Worm (Caenorhabditis elegans) whole organism, L4 larva: Measurements from ENCODE around the gene spin-3.

ENCODE experiments used
- D1046.2 ChIP-seq: fragments of 200-800 bp; sonication (Bioruptor generic); IDR thresholded peaks from 2 replicates; pipeline ENCODE4 v1.3.6; 2022; ENCODE audit warnings: missing genetic modification characterization, missing compliant biosample characterization
- F49E8.2 ChIP-seq: sonication (generic microtip); optimal IDR thresholded peaks from 2 replicates; lab custom pipeline; 2016; ENCODE audit warnings: missing compliant biosample characterization, mild to moderate bottlenecking, missing genetic modification characterization, borderline replicate concordance
- T20F7.1 ChIP-seq: fragments of 200-800 bp; sonication (Bioruptor generic); optimal IDR thresholded peaks from 2 replicates; lab custom pipeline; 2018; ENCODE audit warnings: mild to moderate bottlenecking, missing genetic modification characterization, missing compliant biosample characterization
- Y48G9A.11 ChIP-seq: fragments of 200-800 bp; sonication (Bioruptor generic); IDR thresholded peaks from 2 replicates; pipeline ENCODE4 v1.3.6; 2022; ENCODE audit warnings: missing genetic modification reagents, missing genetic modification characterization, missing compliant biosample characterization
- ZK337.2 ChIP-seq: fragments of 200-800 bp; sonication (Bioruptor generic); IDR thresholded peaks from 2 replicates; pipeline ENCODE4 v1.3.6; 2022; ENCODE audit warnings: missing genetic modification reagents, missing genetic modification characterization, missing compliant biosample characterization
- ZK546.5 ChIP-seq, 2 experiments: sonication (generic microtip); optimal IDR thresholded peaks; 2 replicates each; lab custom pipeline; 2017; ENCODE audit warnings: missing biosample characterization in 2 of 2, missing genetic modification characterization in 2 of 2
- aha-1 ChIP-seq: fragments of 150-350 bp; peaks from one replicate; lab custom pipeline; 2014; ENCODE audit warnings: missing biosample characterization, missing genetic modification characterization
- ama-1 ChIP-seq: fragments of 150-350 bp; optimal IDR thresholded peaks from 2 replicates; lab custom pipeline; 2014; ENCODE audit warnings: inconsistent platforms, mixed read lengths
- attf-4 ChIP-seq: sonication (generic microtip); optimal IDR thresholded peaks from 3 replicates; lab custom pipeline; 2017; ENCODE audit warnings: missing biosample characterization, missing genetic modification characterization
- ceh-20 ChIP-seq: fragments of 200-800 bp; sonication (Bioruptor generic); IDR thresholded peaks from 2 replicates; pipeline ENCODE4 v1.3.6; 2022; ENCODE audit warnings: missing genetic modification reagents, missing genetic modification characterization, missing compliant biosample characterization
- ceh-28 ChIP-seq: fragments of 150-350 bp; optimal IDR thresholded peaks from 2 replicates; lab custom pipeline; 2014; ENCODE audit warnings: missing biosample characterization, missing genetic modification reagents, missing genetic modification characterization
- ceh-82 ChIP-seq: sonication (generic microtip); optimal IDR thresholded peaks from 2 replicates; lab custom pipeline; 2017; ENCODE audit warnings: missing biosample characterization, missing genetic modification characterization
- cey-2 ChIP-seq: sonication (generic microtip); optimal IDR thresholded peaks from 3 replicates; lab custom pipeline; 2017; ENCODE audit warnings: missing genetic modification characterization, mild to moderate bottlenecking, missing compliant biosample characterization, antibody characterized with exemption, borderline replicate concordance; ENCODE audit not compliant: insufficient read depth
- ctbp-1 ChIP-seq: fragments of 200-800 bp; sonication (Bioruptor generic); IDR thresholded peaks from 2 replicates; pipeline ENCODE4 v1.3.6; 2022; ENCODE audit warnings: missing genetic modification reagents, missing genetic modification characterization, missing compliant biosample characterization
- daf-19 ChIP-seq: fragments of 200-800 bp; sonication (Bioruptor generic); conservative IDR thresholded peaks from 2 replicates; pipeline ENCODE4 v1.3.6; 2022; ENCODE audit warnings: missing genetic modification characterization, missing compliant biosample characterization
- dve-1 ChIP-seq: sonication (generic microtip); optimal IDR thresholded peaks from 2 replicates; lab custom pipeline; 2017; ENCODE audit warnings: antibody characterized with exemption, mild to moderate bottlenecking, missing genetic modification characterization, missing compliant biosample characterization; ENCODE audit not compliant: insufficient read depth
- egl-27 ChIP-seq: sonication (generic microtip); optimal IDR thresholded peaks from 3 replicates; lab custom pipeline; 2017; ENCODE audit warnings: missing biosample characterization, missing genetic modification reagents, missing genetic modification characterization
- fkh-10 ChIP-seq: fragments of 150-350 bp; optimal IDR thresholded peaks from 2 replicates; lab custom pipeline; 2014; ENCODE audit warnings: missing biosample characterization, missing genetic modification reagents, missing genetic modification characterization
- hlh-30 ChIP-seq: sonication (generic microtip); optimal IDR thresholded peaks from 2 replicates; lab custom pipeline; 2017; ENCODE audit warnings: antibody characterized with exemption, mild to moderate bottlenecking, missing genetic modification characterization, missing compliant biosample characterization; ENCODE audit not compliant: insufficient read depth
- jun-1 ChIP-seq: fragments of 150-350 bp; optimal IDR thresholded peaks from 2 replicates; lab custom pipeline; 2014; ENCODE audit warnings: missing biosample characterization, missing genetic modification reagents, missing genetic modification characterization
- lin-38 ChIP-seq: fragments of 200-800 bp; sonication (Bioruptor generic); IDR thresholded peaks from 2 replicates; pipeline ENCODE4 v1.3.6; 2022; ENCODE audit warnings: missing genetic modification reagents, missing genetic modification characterization, missing compliant biosample characterization
- lir-3 ChIP-seq: sonication (generic microtip); optimal IDR thresholded peaks from 2 replicates; lab custom pipeline; 2016; ENCODE audit warnings: mild to moderate bottlenecking, missing genetic modification characterization, missing compliant biosample characterization
- madf-9 ChIP-seq: fragments of 200-800 bp; sonication (Bioruptor generic); conservative IDR thresholded peaks from 2 replicates; pipeline ENCODE4 v1.3.6; 2022; ENCODE audit warnings: missing genetic modification reagents, missing genetic modification characterization, missing compliant biosample characterization
- mdl-1 ChIP-seq, 2 experiments: fragments of 150-350 bp in 1 of 2; sonication (generic microtip) in 1 of 2; optimal IDR thresholded peaks; 2 replicates each; lab custom pipeline; 2014 to 2017; ENCODE audit warnings: missing biosample characterization in 2 of 2, missing genetic modification characterization in 2 of 2
- mes-2 ChIP-seq: sonication (generic microtip); optimal IDR thresholded peaks from 2 replicates; lab custom pipeline; 2016; ENCODE audit warnings: missing genotype, mild to moderate bottlenecking, missing genetic modification characterization, missing compliant biosample characterization; ENCODE audit not compliant: poor library complexity, severe bottlenecking
- mxl-2 ChIP-seq: fragments of 200-800 bp; sonication (Bioruptor generic); conservative IDR thresholded peaks from 2 replicates; pipeline ENCODE4 v1.3.6; 2022; ENCODE audit warnings: missing genetic modification reagents, missing genetic modification characterization, missing compliant biosample characterization
- nhr-10 ChIP-seq: fragments of 150-350 bp; optimal IDR thresholded peaks from 2 replicates; lab custom pipeline; 2014; ENCODE audit warnings: missing biosample characterization, missing genetic modification characterization
- nhr-11 ChIP-seq: fragments of 150-350 bp; optimal IDR thresholded peaks from 2 replicates; lab custom pipeline; 2014; ENCODE audit warnings: missing biosample characterization, missing genetic modification characterization
- nhr-25 ChIP-seq: sonication (generic microtip); optimal IDR thresholded peaks from 2 replicates; lab custom pipeline; 2017; ENCODE audit warnings: missing genetic modification characterization, mild to moderate bottlenecking, missing compliant biosample characterization, antibody characterized with exemption, moderate library complexity, borderline replicate concordance; ENCODE audit not compliant: insufficient read depth
- nhr-41 ChIP-seq: fragments of 200-800 bp; sonication (Bioruptor generic); IDR thresholded peaks from 2 replicates; pipeline ENCODE4 v1.3.6; 2022; ENCODE audit warnings: missing genetic modification reagents, missing genetic modification characterization, missing compliant biosample characterization
- nhr-48 ChIP-seq: sonication (generic microtip); optimal IDR thresholded peaks from 2 replicates; lab custom pipeline; 2016; ENCODE audit warnings: mild to moderate bottlenecking, missing genetic modification characterization, missing compliant biosample characterization
- nhr-6 ChIP-seq: fragments of 150-350 bp; optimal IDR thresholded peaks from 2 replicates; lab custom pipeline; 2014; ENCODE audit warnings: missing biosample characterization, missing genetic modification characterization
- nhr-77 ChIP-seq: fragments of 150-350 bp; optimal IDR thresholded peaks from 2 replicates; lab custom pipeline; 2014; ENCODE audit warnings: missing biosample characterization, missing genetic modification characterization
- pha-4 ChIP-seq, 2 experiments: fragments of 150-350 bp in 1 of 2; fragments of 200-800 bp in 1 of 2; sonication (Bioruptor generic) in 1 of 2; IDR thresholded peaks in 1 of 2; optimal IDR thresholded peaks in 1 of 2; 2 replicates each; pipeline versions ENCODE4 v1.3.6 to Lab custom; 2014 to 2022; ENCODE audit warnings: missing genetic modification characterization in 2 of 2, missing genetic modification reagents in 2 of 2, missing biosample characterization in 1 of 2, missing compliant biosample characterization in 1 of 2
- pqm-1 ChIP-seq: sonication (generic microtip); optimal IDR thresholded peaks from 2 replicates; lab custom pipeline; 2017; ENCODE audit warnings: missing biosample characterization, missing genetic modification characterization
- rbr-2 ChIP-seq: sonication (generic microtip); optimal IDR thresholded peaks from 2 replicates; lab custom pipeline; 2016; ENCODE audit warnings: missing genotype, missing genetic modification characterization, missing compliant biosample characterization
- snpc-4 ChIP-seq: fragments of 150-350 bp; optimal IDR thresholded peaks from 2 replicates; lab custom pipeline; 2014; ENCODE audit warnings: missing biosample characterization, missing genetic modification characterization
- tag-97 ChIP-seq: fragments of 200-800 bp; sonication (Bioruptor generic); IDR thresholded peaks from 2 replicates; pipeline ENCODE4 v1.3.6; 2022; ENCODE audit warnings: missing genetic modification characterization, missing compliant biosample characterization
- unc-130 ChIP-seq: sonication (generic microtip); optimal IDR thresholded peaks from 2 replicates; lab custom pipeline; 2016; ENCODE audit warnings: missing genetic modification reagents, missing genetic modification characterization, missing compliant biosample characterization
- unc-62 ChIP-seq, 3 experiments: fragments of 150-350 bp in 1 of 3; sonication (generic microtip); optimal IDR thresholded peaks in 2 of 3; peaks in 1 of 3; 1 replicate in 1 of 3; 2 replicates in 2 of 3; lab custom pipeline; 2014 to 2017; ENCODE audit warnings: missing biosample characterization in 3 of 3, missing genetic modification characterization in 3 of 3, missing genetic modification reagents in 3 of 3, missing genotype in 1 of 3
- zag-1 ChIP-seq: fragments of 150-350 bp; optimal IDR thresholded peaks from 2 replicates; lab custom pipeline; 2014; ENCODE audit warnings: missing biosample characterization, missing genetic modification characterization
- zfp-2 ChIP-seq: sonication (generic microtip); optimal IDR thresholded peaks from 2 replicates; lab custom pipeline; 2016; ENCODE audit warnings: mild to moderate bottlenecking, missing genetic modification characterization, missing compliant biosample characterization
- zip-11 ChIP-seq: fragments of 200-800 bp; sonication (Bioruptor generic); IDR thresholded peaks from 2 replicates; pipeline ENCODE4 v1.3.6; 2022; ENCODE audit warnings: missing genetic modification characterization, missing compliant biosample characterization
- zip-2 ChIP-seq: fragments of 150-350 bp; optimal IDR thresholded peaks from 2 replicates; lab custom pipeline; 2014; ENCODE audit warnings: missing biosample characterization, missing genetic modification characterization
- ztf-11 ChIP-seq: fragments of 150-350 bp; optimal IDR thresholded peaks from 2 replicates; lab custom pipeline; 2014; ENCODE audit warnings: missing biosample characterization, missing genetic modification characterization

spin-3 gene

DNA sequence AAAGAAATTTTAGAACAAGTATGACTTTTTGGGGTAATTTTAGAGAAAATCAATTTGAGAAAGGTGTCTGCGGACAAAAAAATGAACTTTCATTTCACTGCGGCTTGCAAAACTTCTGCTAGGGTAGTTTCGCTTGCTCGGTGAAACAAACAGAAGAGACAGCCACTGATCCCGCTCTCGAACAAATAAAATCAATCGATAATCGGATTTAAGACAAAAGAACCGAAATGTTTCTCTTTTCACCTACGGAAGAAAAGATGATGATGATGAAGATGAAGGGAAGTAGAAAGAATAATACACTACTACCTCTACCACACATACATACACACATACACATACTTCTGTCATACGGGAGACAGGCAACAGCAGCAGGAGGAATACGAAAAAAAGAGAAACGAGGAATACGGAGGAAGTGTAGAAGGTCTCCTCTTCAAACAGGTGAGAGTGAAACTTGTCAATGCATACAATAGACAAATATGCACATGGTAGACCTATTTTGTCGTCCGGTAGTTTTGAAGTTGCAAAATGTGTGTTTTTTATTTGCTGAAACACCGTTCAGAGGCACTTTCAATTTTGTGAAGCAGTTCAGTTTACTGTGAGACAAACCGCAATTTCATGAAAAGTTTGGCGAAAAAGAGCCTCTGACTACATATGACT lies 27.2 kb downstream of the spin-3 start (continued):
- peak in 1 of 2 experiments; percentile 34 for TF ChIP-seq unc-62 (GFP tag; optimal IDR thresholded peaks at IDR 0.05 in 1 of 2; lab: Kevin White, UChicago)
- no peak for TF ChIP-seq unc-62 (tag; optimal IDR thresholded peaks at IDR 0.05; lab: Kevin White, UChicago)
- no peak for TF ChIP-seq cey-2 (tag; lab: Kevin White, UChicago)

DNA sequence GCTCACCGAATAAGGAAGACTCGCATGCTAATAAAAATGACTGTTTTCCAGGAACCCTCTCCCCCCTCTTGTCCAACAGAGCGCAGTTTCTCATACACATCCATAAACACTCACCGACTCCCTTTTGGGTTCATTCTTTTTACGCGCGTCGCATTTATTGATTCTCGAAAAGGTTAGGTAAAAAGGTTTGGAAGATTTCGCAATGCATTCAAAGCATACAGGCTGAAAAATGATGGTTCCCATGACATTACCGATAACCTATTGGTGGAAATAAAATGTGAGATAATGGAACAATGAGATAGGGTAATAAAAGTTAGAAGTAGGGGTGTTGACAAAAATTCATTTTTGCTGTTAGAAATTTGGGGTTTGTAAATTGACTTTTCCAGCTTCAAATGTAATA lies 28.4 kb downstream of the spin-3 start:
- no peak for TF ChIP-seq madf-9 (GFP tag; lab: Robert Waterston, UW)
- TF ChIP-seq zfp-2 (tag; lab: Kevin White, UChicago) = no peak
- TF ChIP-seq jun-1 (tag; lab: Kevin White, UChicago) = no peak
- TF ChIP-seq ZK546.5 (tag; optimal IDR thresholded peaks at IDR 0.05; lab: Kevin White, UChicago) = no peak
- no peak for TF ChIP-seq nhr-10
- TF ChIP-seq aha-1 (tag; lab: Kevin White, UChicago) = peak; percentile 10
- TF ChIP-seq ceh-20 (GFP tag; lab: Robert Waterston, UW) = no peak
- TF ChIP-seq egl-27 (tag; lab: Kevin White, UChicago) = no peak
- TF ChIP-seq mes-2 (tag; lab: Kevin White, UChicago) = peak; percentile 12

DNA sequence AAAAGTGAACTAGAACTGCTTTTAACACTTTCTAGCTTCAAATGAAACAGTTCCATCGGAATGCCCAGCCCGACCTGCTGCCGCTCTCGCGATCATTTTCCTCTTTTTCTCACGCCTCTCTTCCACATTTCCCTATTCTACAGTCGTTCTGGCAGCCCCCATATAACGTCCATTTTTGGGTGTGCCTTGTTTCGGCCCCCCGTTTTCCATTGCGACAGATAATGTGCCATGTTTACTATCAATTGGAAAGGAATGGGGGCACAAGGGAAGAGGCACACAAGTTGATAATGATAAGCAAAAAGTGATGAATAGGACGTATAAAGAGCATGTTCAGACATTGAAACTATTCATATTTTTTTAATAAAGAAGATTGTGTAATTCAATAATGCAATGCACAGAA lies 29.0 kb downstream of the spin-3 start:
- TF ChIP-seq nhr-6 (tag; lab: Kevin White, UChicago) (no peak), D1046.2 (GFP tag; lab: Robert Waterston, UW) (no peak), F49E8.2 (tag; lab: Kevin White, UChicago) (no peak), fkh-10 (GFP tag; lab: Kevin White, UChicago) (no peak), nhr-41 (GFP tag; lab: Robert Waterston, UW) (peak; percentile 22; the same call in 1 of the 2 replicates), T20F7.1 (GFP tag; lab: Kevin White, UChicago) (no peak), unc-62 (GFP tag; optimal IDR thresholded peaks at IDR 0.05 in 1 of 2; lab: Kevin White, UChicago) (peak in 1 of 2 experiments; percentile 83), unc-62 (tag; optimal IDR thresholded peaks at IDR 0.05; lab: Kevin White, UChicago) (no peak), ZK337.2 (GFP tag; lab: Robert Waterston, UW) (no peak), nhr-77 (tag; lab: Kevin White, UChicago) (peak; percentile 59), zag-1 (tag; lab: Kevin White, UChicago) (no peak), nhr-11 (tag; lab: Kevin White, UChicago) (no peak), snpc-4 (tag; lab: Kevin White, UChicago) (no peak), madf-9 (GFP tag; lab: Robert Waterston, UW) (no peak), tag-97 (GFP tag; lab: Robert Waterston, UW) (no peak), hlh-30 (tag; lab: Kevin White, UChicago) (peak; percentile 46), pqm-1 (tag; lab: Kevin White, UChicago) (peak; percentile 95), unc-130 (GFP tag; lab: Kevin White, UChicago) (no peak), dve-1 (tag; lab: Kevin White, UChicago) (peak; percentile 85), lin-38 (no peak), rbr-2 (no peak), mdl-1 (tag; optimal IDR thresholded peaks at IDR 0.05; lab: Kevin White, UChicago) (peak in 1 of 2 experiments; percentile 32), ctbp-1 (no peak), pha-4 (GFP tag; IDR thresholded peaks at IDR 0.05; lab: Robert Waterston, UW) (no peak), pha-4 (tag; optimal IDR thresholded peaks at IDR 0.05; lab: Kevin White, UChicago) (peak; percentile 23), ceh-82 (tag; lab: Kevin White, UChicago) (no peak), aha-1 (tag; lab: Kevin White, UChicago) (peak; percentile 14), nhr-25 (no peak), nhr-48 (tag; lab: Kevin White, UChicago) (peak; percentile 54), mxl-2 (GFP tag; lab: Robert Waterston, UW) (no peak), lir-3 (tag; lab: Kevin White, UChicago) (no peak), ztf-11 (tag; lab: Kevin White, UChicago) (no peak), attf-4 (tag; lab: Kevin White, UChicago) (no peak), zip-11 (GFP tag; lab: Robert Waterston, UW) (no peak), zip-2 (tag; lab: Kevin White, UChicago) (no peak), daf-19 (GFP tag; lab: Robert Waterston, UW) (no peak), Y48G9A.11 (GFP tag; lab: Robert Waterston, UW) (no peak), ceh-28 (tag; lab: Kevin White, UChicago) (no peak), ama-1 (no peak)
